Worm (Caenorhabditis elegans) whole organism, late embryonic: ENCODE data around the gene T24C4.3.

Experiments used
- C08G9.2 ChIP-seq: sonication (generic microtip); optimal IDR thresholded peaks from 2 replicates; lab custom pipeline; 2016; ENCODE audit warnings: mild to moderate bottlenecking, missing genetic modification characterization, moderate library complexity, missing compliant biosample characterization
- K02D7.2 ChIP-seq: sonication (generic microtip); optimal IDR thresholded peaks from 2 replicates; lab custom pipeline; 2017; ENCODE audit warnings: mild to moderate bottlenecking, missing genetic modification characterization, missing compliant biosample characterization
- T23F11.4 ChIP-seq: fragments of 200-800 bp; sonication (Bioruptor generic); optimal IDR thresholded peaks from 2 replicates; lab custom pipeline; 2018; ENCODE audit warnings: mild to moderate bottlenecking, missing genetic modification characterization, missing compliant biosample characterization
- Y22D7AL.16 ChIP-seq: sonication (generic microtip); optimal IDR thresholded peaks from 2 replicates; lab custom pipeline; 2016; ENCODE audit warnings: missing genetic modification characterization, missing compliant biosample characterization
- ahr-1 ChIP-seq: sonication (generic microtip); optimal IDR thresholded peaks from 2 replicates; lab custom pipeline; 2016; ENCODE audit warnings: missing genetic modification characterization, missing compliant biosample characterization
- ceh-14 ChIP-seq: sonication (generic microtip); optimal IDR thresholded peaks from 2 replicates; lab custom pipeline; 2016; ENCODE audit warnings: missing genotype, missing genetic modification characterization, missing compliant biosample characterization
- ceh-18 ChIP-seq: sonication (generic microtip); optimal IDR thresholded peaks from 2 replicates; lab custom pipeline; 2016; ENCODE audit warnings: missing genetic modification characterization, missing compliant biosample characterization
- ceh-19 ChIP-seq: fragments of 200-800 bp; sonication (Bioruptor generic); optimal IDR thresholded peaks from 2 replicates; lab custom pipeline; 2018; ENCODE audit warnings: mild to moderate bottlenecking, missing genetic modification characterization, missing compliant biosample characterization
- ceh-2 ChIP-seq: sonication (generic microtip); optimal IDR thresholded peaks from 2 replicates; lab custom pipeline; 2016; ENCODE audit warnings: missing genotype, missing genetic modification characterization, missing compliant biosample characterization
- ceh-22 ChIP-seq: sonication (generic microtip); optimal IDR thresholded peaks from 2 replicates; lab custom pipeline; 2017; ENCODE audit warnings: missing biosample characterization, missing genetic modification characterization
- ceh-30 ChIP-seq: fragments of 150-350 bp; optimal IDR thresholded peaks from 2 replicates; lab custom pipeline; 2014; ENCODE audit warnings: missing biosample characterization, missing genetic modification characterization
- ceh-34 ChIP-seq: sonication (generic microtip); optimal IDR thresholded peaks from 2 replicates; lab custom pipeline; 2016; ENCODE audit warnings: mild to moderate bottlenecking, missing genetic modification characterization, missing compliant biosample characterization
- ceh-45 ChIP-seq: fragments of 200-800 bp; sonication (Bioruptor generic); IDR thresholded peaks from 2 replicates; pipeline ENCODE4 v1.3.6; 2022; ENCODE audit warnings: missing genetic modification reagents, missing genetic modification characterization, missing compliant biosample characterization
- ceh-48 ChIP-seq: sonication (generic microtip); optimal IDR thresholded peaks from 2 replicates; lab custom pipeline; 2016; ENCODE audit warnings: missing genetic modification characterization, inconsistent platforms, missing compliant biosample characterization
- ceh-9 ChIP-seq: sonication (generic microtip); optimal IDR thresholded peaks from 2 replicates; lab custom pipeline; 2016; ENCODE audit warnings: mild to moderate bottlenecking, missing genetic modification characterization, inconsistent platforms, missing compliant biosample characterization
- elt-2 ChIP-seq: sonication (generic microtip); optimal IDR thresholded peaks from 2 replicates; lab custom pipeline; 2016; ENCODE audit warnings: missing genetic modification reagents, missing genetic modification characterization, missing compliant biosample characterization
- ets-4 ChIP-seq: sonication (generic microtip); optimal IDR thresholded peaks from 2 replicates; lab custom pipeline; 2016; ENCODE audit warnings: missing genetic modification characterization, missing compliant biosample characterization
- fkh-10 ChIP-seq: fragments of 150-350 bp; optimal IDR thresholded peaks from 2 replicates; lab custom pipeline; 2014; ENCODE audit warnings: missing biosample characterization, missing genetic modification reagents, missing genetic modification characterization
- hlh-13 ChIP-seq: fragments of 200-800 bp; sonication (Bioruptor generic); optimal IDR thresholded peaks from 2 replicates; lab custom pipeline; 2018; ENCODE audit warnings: mild to moderate bottlenecking, missing genetic modification characterization, missing compliant biosample characterization
- hlh-30 ChIP-seq: sonication (generic microtip); optimal IDR thresholded peaks from 2 replicates; lab custom pipeline; 2017; ENCODE audit warnings: antibody characterized with exemption, missing genetic modification characterization, missing compliant biosample characterization; ENCODE audit not compliant: insufficient read depth
- hlh-8 ChIP-seq: sonication (generic microtip); optimal IDR thresholded peaks from 2 replicates; lab custom pipeline; 2016; ENCODE audit warnings: missing genotype, missing genetic modification characterization, missing compliant biosample characterization
- madf-2 ChIP-seq: sonication (generic microtip); optimal IDR thresholded peaks from 2 replicates; lab custom pipeline; 2017; ENCODE audit warnings: missing genetic modification characterization, missing compliant biosample characterization
- mec-3 ChIP-seq: sonication (generic microtip); optimal IDR thresholded peaks from 2 replicates; lab custom pipeline; 2016; ENCODE audit warnings: borderline replicate concordance, missing genetic modification characterization, missing compliant biosample characterization
- nfya-1 ChIP-seq: sonication (generic microtip); optimal IDR thresholded peaks from 2 replicates; lab custom pipeline; 2017; ENCODE audit warnings: missing genetic modification characterization, mild to moderate bottlenecking, missing compliant biosample characterization, antibody characterized with exemption, moderate library complexity
- nhr-232 ChIP-seq: sonication (generic microtip); optimal IDR thresholded peaks from 2 replicates; lab custom pipeline; 2016; ENCODE audit warnings: missing genetic modification characterization, missing compliant biosample characterization
- pat-9 ChIP-seq: fragments of 200-800 bp; sonication (Bioruptor generic); optimal IDR thresholded peaks from 2 replicates; lab custom pipeline; 2018; ENCODE audit warnings: mild to moderate bottlenecking, missing genetic modification characterization, moderate library complexity, missing compliant biosample characterization
- pha-2 ChIP-seq: sonication (generic microtip); optimal IDR thresholded peaks from 2 replicates; lab custom pipeline; 2017; ENCODE audit warnings: mild to moderate bottlenecking, missing genetic modification characterization, missing compliant biosample characterization
- pqm-1 ChIP-seq: sonication (generic microtip); optimal IDR thresholded peaks from 2 replicates; lab custom pipeline; 2016; ENCODE audit warnings: missing genetic modification characterization, missing compliant biosample characterization
- pros-1 ChIP-seq: fragments of 150-350 bp; optimal IDR thresholded peaks from 2 replicates; lab custom pipeline; 2014; ENCODE audit warnings: missing biosample characterization, missing genetic modification reagents, missing genetic modification characterization
- ref-2 ChIP-seq: sonication (generic microtip); optimal IDR thresholded peaks from 2 replicates; lab custom pipeline; 2016; ENCODE audit warnings: missing genetic modification characterization, missing compliant biosample characterization
- rnt-1 ChIP-seq: sonication (generic microtip); optimal IDR thresholded peaks from 2 replicates; lab custom pipeline; 2016; ENCODE audit warnings: missing genetic modification characterization, missing compliant biosample characterization
- sox-2 ChIP-seq: fragments of 200-800 bp; sonication (Bioruptor generic); IDR thresholded peaks from 2 replicates; pipeline ENCODE4 v1.3.6; 2022; ENCODE audit warnings: missing genetic modification reagents, missing genetic modification characterization, missing compliant biosample characterization
- sox-4 ChIP-seq: sonication (generic microtip); optimal IDR thresholded peaks from 2 replicates; lab custom pipeline; 2017; ENCODE audit warnings: mild to moderate bottlenecking, missing genetic modification characterization, inconsistent platforms, missing compliant biosample characterization
- syd-9 ChIP-seq: sonication (generic microtip); optimal IDR thresholded peaks from 2 replicates; lab custom pipeline; 2016; ENCODE audit warnings: mild to moderate bottlenecking, missing genetic modification characterization, moderate library complexity, missing compliant biosample characterization
- tbx-7 ChIP-seq: sonication (generic microtip); optimal IDR thresholded peaks from 2 replicates; lab custom pipeline; 2016; ENCODE audit warnings: missing genotype, missing genetic modification characterization, missing compliant biosample characterization
- ttx-3 ChIP-seq: sonication (generic microtip); optimal IDR thresholded peaks from 2 replicates; lab custom pipeline; 2016; ENCODE audit warnings: missing genetic modification reagents, missing genetic modification characterization, missing compliant biosample characterization
- unc-3 ChIP-seq, 2 experiments: fragments of 200-800 bp in 1 of 2; sonication (Bioruptor generic) in 1 of 2; sonication (generic microtip) in 1 of 2; conservative IDR thresholded peaks in 1 of 2; optimal IDR thresholded peaks in 1 of 2; 2 replicates each; pipeline versions ENCODE4 v1.3.6 to Lab custom; 2016 to 2022; ENCODE audit warnings: missing compliant biosample characterization in 2 of 2, missing genetic modification characterization in 2 of 2, missing genetic modification reagents in 1 of 2
- unc-42 ChIP-seq: sonication (generic microtip); optimal IDR thresholded peaks from 2 replicates; lab custom pipeline; 2016; ENCODE audit warnings: missing genotype, missing genetic modification characterization, missing compliant biosample characterization
- unc-55 ChIP-seq: sonication (generic microtip); optimal IDR thresholded peaks from 2 replicates; lab custom pipeline; 2017; ENCODE audit warnings: missing biosample characterization, missing genetic modification reagents, missing genetic modification characterization
- unc-86 ChIP-seq: sonication (generic microtip); optimal IDR thresholded peaks from 2 replicates; lab custom pipeline; 2016; ENCODE audit warnings: missing genetic modification characterization, missing compliant biosample characterization

Gene T24C4.3

DNA sequence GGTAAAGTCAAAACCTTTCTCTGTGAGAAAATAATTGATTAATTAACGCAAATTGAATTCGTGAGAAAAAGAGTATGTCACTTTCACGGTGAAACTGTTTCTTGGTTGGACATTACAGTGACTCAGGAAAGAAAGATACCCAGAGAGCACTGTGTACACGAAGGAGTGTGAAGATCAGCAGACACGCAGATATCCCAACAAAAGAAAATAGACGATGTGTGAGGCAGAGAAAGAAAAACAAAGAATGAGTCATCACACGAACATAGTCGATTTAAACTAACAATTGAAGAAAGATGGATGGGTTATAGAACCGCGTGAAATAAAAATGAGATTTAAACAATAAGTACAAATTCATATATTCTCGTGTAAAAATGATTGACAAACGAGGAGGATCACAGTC, 35.7 kb upstream of the T24C4.3 start:
- TF ChIP-seq ceh-2 (no peak), ceh-30 (no peak), pha-2 (tag; lab: Kevin White, UChicago) (no peak), ceh-48 (tag; lab: Kevin White, UChicago) (no peak), ceh-9 (tag; lab: Kevin White, UChicago) (no peak), nfya-1 (tag; lab: Kevin White, UChicago) (peak; percentile 30)

DNA sequence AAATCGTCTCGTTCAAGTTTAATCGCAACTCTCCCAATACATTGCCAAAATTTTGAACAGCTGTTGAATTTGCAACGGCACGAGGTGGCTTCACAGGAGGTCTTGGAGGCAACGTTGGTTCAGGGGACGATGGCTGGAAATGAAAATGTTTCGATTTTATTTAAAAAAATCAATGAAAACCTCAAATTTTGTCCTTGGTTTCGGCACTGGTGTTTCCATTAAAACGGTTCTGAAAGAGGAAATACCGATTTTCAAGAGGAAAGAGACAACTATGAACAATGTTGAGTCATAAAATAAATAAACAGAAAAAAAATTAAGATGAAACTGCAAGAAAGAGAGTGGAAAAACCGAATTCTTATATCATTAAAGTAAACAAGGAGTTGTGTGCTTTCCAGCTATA, 35.0 kb upstream of the T24C4.3 start, which contains the start of gene F23H11.4:
F23H11.4 (minus strand) TSS at position 229 of the 400 bp plus-strand sequence.
- TF ChIP-seq unc-86 (tag; lab: Kevin White, UChicago): no peak
- no peak for TF ChIP-seq hlh-13 (GFP tag; lab: Kevin White, UChicago)
- TF ChIP-seq ahr-1 (tag; lab: Kevin White, UChicago): no peak
- TF ChIP-seq rnt-1 (tag; lab: Kevin White, UChicago): no peak
- no peak for TF ChIP-seq ceh-18 (tag; lab: Kevin White, UChicago)
- TF ChIP-seq sox-2 (GFP tag; lab: Robert Waterston, UW): no peak
- TF ChIP-seq Y22D7AL.16 (tag; lab: Kevin White, UChicago): no peak
- TF ChIP-seq, all 69 proteins: peak for 0

DNA sequence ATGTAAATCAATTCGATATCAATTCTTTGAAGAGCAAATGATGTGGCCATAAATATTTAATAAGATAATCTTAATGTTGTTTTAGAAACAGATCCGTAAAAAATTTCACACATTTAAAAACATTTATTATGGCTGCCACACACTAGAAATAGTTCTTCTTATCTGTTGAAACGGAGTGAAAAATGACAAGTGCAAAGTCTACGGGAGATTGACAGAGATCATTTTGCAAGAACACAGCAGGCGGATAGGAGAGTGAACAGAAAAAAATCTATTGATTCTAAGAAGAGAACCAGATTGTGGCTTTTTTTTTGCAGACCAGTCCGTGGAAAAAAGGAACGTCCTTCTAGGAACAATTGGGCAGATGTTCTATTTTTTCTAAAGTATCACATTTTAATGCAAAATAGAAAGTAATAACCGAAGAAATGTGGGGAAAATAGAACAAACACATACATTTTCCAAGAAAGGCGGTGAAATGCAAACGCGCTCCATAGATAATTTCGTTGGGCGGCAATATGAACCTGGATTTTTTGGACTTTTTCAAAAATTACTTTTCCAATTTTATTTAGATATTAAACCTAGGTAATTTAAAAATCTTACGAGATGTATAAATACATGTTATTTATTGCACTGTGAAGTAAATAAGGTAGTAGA, 29.5 kb upstream of the T24C4.3 start:
- TF ChIP-seq ref-2 (tag; lab: Kevin White, UChicago) (no peak), nhr-232 (tag; lab: Kevin White, UChicago) (no peak), C08G9.2 (no peak), ets-4 (no peak), pat-9 (tag; lab: Kevin White, UChicago) (no peak), ttx-3 (tag; lab: Kevin White, UChicago) (no peak), unc-3 (GFP tag; conservative IDR thresholded peaks at IDR 0.05; lab: Robert Waterston, UW) (no peak), unc-3 (tag; optimal IDR thresholded peaks at IDR 0.05; lab: Kevin White, UChicago) (no peak), unc-86 (tag; lab: Kevin White, UChicago) (no peak), ceh-19 (no peak), madf-2 (tag; lab: Kevin White, UChicago) (no peak), ceh-34 (no peak), sox-4 (tag; lab: Kevin White, UChicago) (no peak), elt-2 (tag; lab: Kevin White, UChicago) (no peak), T23F11.4 (no peak), ceh-2 (no peak)

DNA sequence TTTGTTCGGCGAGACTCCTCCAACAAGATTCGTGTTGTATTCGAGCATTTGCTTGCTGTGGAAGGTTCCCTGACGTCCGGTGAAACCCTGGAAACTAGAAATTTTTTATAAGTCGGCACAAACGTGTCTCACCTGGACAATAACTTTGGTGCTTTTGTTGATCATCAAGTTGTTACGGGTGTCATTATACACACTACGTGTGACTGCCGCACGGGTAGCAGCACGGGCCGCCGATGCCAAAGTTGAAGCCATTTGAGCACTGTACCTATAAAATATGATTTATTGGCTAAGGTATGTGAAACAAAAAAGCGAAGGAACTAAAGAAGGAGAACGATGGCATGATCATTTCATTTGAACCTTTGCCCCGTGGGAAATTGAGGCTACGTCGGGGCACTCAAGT, 28.9 kb upstream of the T24C4.3 start, which contains the start of gene sucl-2:
sucl-2 (minus strand) TSS at position 265 of the 400 bp plus-strand sequence.
- TF ChIP-seq elt-2 (tag; lab: Kevin White, UChicago) (no peak), unc-42 (tag; lab: Kevin White, UChicago) (no peak), ceh-34 (no peak), madf-2 (tag; lab: Kevin White, UChicago) (no peak), unc-3 (GFP tag; conservative IDR thresholded peaks at IDR 0.05; lab: Robert Waterston, UW) (no peak), unc-3 (tag; optimal IDR thresholded peaks at IDR 0.05; lab: Kevin White, UChicago) (no peak), ceh-22 (tag; lab: Kevin White, UChicago) (no peak), ceh-48 (tag; lab: Kevin White, UChicago) (no peak), T23F11.4 (no peak), C08G9.2 (no peak), unc-86 (tag; lab: Kevin White, UChicago) (no peak), pros-1 (no peak), ceh-14 (tag; lab: Kevin White, UChicago) (no peak), ceh-45 (GFP tag; lab: Robert Waterston, UW) (no peak), sox-2 (GFP tag; lab: Robert Waterston, UW) (no peak)

DNA sequence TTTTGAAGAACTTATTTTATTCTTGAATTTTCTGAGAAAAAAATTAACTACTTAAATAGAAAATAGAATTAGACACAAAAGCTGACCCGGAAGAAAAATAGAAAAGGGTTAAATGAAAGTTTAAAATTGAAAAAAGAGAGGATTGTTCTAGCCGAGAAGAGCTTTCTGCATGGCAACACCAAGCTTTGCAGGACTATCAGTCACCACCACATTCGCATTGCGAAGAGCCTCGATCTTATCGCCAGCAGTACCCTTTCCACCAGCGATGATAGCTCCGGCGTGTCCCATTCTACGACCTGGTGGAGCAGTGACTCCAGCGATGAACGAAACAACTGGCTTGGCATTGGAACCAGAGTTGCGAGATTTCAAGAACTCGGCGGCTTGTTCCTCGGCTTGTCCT, 27.9 kb upstream of the T24C4.3 start:
- TF ChIP-seq tbx-7 (tag; lab: Kevin White, UChicago) (no peak), sox-2 (GFP tag; lab: Robert Waterston, UW) (no peak), ceh-30 (no peak), mec-3 (no peak), madf-2 (tag; lab: Kevin White, UChicago) (no peak), hlh-13 (GFP tag; lab: Kevin White, UChicago) (no peak), K02D7.2 (tag; lab: Kevin White, UChicago) (no peak), ref-2 (tag; lab: Kevin White, UChicago) (no peak), ceh-45 (GFP tag; lab: Robert Waterston, UW) (no peak), unc-3 (GFP tag; conservative IDR thresholded peaks at IDR 0.05; lab: Robert Waterston, UW) (no peak), unc-3 (tag; optimal IDR thresholded peaks at IDR 0.05; lab: Kevin White, UChicago) (no peak), T23F11.4 (no peak), syd-9 (tag; lab: Kevin White, UChicago) (no peak), pqm-1 (tag; lab: Kevin White, UChicago) (no peak), fkh-10 (GFP tag; lab: Kevin White, UChicago) (no peak), hlh-30 (tag; lab: Kevin White, UChicago) (no peak), sox-4 (tag; lab: Kevin White, UChicago) (no peak), hlh-8 (no peak), unc-55 (GFP tag; lab: Kevin White, UChicago) (no peak)
- TF ChIP-seq, all 69 proteins: peak for 0
